Worm (Caenorhabditis elegans): Measurements from ENCODE around the gene lin-29.

Gene lin-29

DNA sequence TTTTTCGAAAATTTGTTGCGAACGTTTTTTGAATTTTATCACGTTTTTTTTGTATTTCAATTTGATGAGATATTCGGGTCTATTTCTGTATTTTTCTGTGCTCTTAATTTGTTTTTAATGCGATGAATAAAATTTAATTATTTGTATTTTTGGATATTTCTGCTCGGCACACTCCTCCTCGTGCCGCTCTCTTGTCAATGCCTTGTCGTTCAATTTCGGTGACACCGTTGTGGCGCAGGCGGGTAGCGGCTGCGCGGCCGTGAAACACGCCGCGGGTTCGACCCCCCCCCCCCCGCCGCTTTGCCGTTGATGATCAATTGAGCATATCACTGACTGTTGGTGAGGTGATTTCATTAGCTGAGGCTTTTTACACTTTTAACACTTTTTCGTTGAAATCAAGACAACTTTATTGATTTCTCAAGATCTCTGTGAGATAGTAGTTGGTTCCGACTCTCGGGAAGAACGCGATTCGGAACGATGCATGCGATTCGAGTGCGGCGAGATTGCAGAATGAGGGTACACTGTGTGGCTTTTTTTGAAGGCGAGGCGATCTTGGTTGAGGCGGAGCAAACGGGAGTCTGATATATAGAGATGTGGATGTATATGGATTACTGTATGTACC, 25.6 kb upstream of the lin-29 start (continued):
- TF ChIP-seq C04F5.9 (tag; optimal IDR thresholded peaks at IDR 0.05), result peak; percentile 20
- TF ChIP-seq mab-9 (GFP tag; IDR thresholded peaks at IDR 0.05), result peak; percentile 39; the same call in 1 of the 2 replicates
- peak; percentile 66 for TF ChIP-seq lin-14 (GFP tag; optimal IDR thresholded peaks at IDR 0.05)
- peak; percentile 56 for TF ChIP-seq skn-1 (tag; optimal IDR thresholded peaks at IDR 0.05)
- TF ChIP-seq fos-1 (tag; optimal IDR thresholded peaks at IDR 0.05), result peak; percentile 43
- no peak for TF ChIP-seq nhr-11 (tag; optimal IDR thresholded peaks at IDR 0.05)
- no peak for TF ChIP-seq hpl-2 (GFP tag; optimal IDR thresholded peaks at IDR 0.05)
- TF ChIP-seq vab-15 (tag; optimal IDR thresholded peaks at IDR 0.05), result peak; percentile 72
- peak; percentile 25 for TF ChIP-seq fkh-10 (GFP tag; optimal IDR thresholded peaks at IDR 0.05)
- peak; percentile 63 for TF ChIP-seq sup-37 (GFP tag; optimal IDR thresholded peaks at IDR 0.05)
- TF ChIP-seq pqm-1 (tag; optimal IDR thresholded peaks at IDR 0.05), result no peak
- TF ChIP-seq pax-3 (tag; optimal IDR thresholded peaks at IDR 0.05), result peak; percentile 73
- TF ChIP-seq mef-2 (tag; optimal IDR thresholded peaks at IDR 0.05), result peak; percentile 14
- no peak for TF ChIP-seq blmp-1 (tag; optimal IDR thresholded peaks at IDR 0.05)
- TF ChIP-seq nhr-76 (tag; optimal IDR thresholded peaks at IDR 0.05), result no peak
- peak; percentile 46; the same call in 1 of the 2 replicates for TF ChIP-seq grh-1 (GFP tag; IDR thresholded peaks at IDR 0.05)
- TF ChIP-seq ceh-63 (GFP tag; optimal IDR thresholded peaks at IDR 0.05), result no peak
- no peak for TF ChIP-seq efl-3 (GFP tag; optimal IDR thresholded peaks at IDR 0.05)
- peak; percentile 21 to 59 for TF ChIP-seq lin-35 (GFP tag; optimal IDR thresholded peaks at IDR 0.05)
- TF ChIP-seq ztf-11 (tag; optimal IDR thresholded peaks at IDR 0.05), result peak in 1 of 2 experiments; percentile 58
- TF ChIP-seq aha-1 (tag; optimal IDR thresholded peaks at IDR 0.05), result no peak
- peak; percentile 69 for TF ChIP-seq swsn-7 (tag; optimal IDR thresholded peaks at IDR 0.05)
- no peak for TF ChIP-seq nhr-237 (tag; optimal IDR thresholded peaks at IDR 0.05)
- TF ChIP-seq lin-39 (tag; optimal IDR thresholded peaks at IDR 0.05), result peak; percentile 22
- peak; percentile 76 for TF ChIP-seq egl-13 (tag; optimal IDR thresholded peaks at IDR 0.05)
- peak; percentile 85 for TF ChIP-seq ceh-8 (GFP tag; optimal IDR thresholded peaks at IDR 0.05)
- TF ChIP-seq ceh-90 (tag; optimal IDR thresholded peaks at IDR 0.05), result peak; percentile 10
- no peak for TF ChIP-seq Y116A8C.19 (tag; optimal IDR thresholded peaks at IDR 0.05; ENCODE audit: borderline replicate concordance)
- TF ChIP-seq xbp-1 (tag; optimal IDR thresholded peaks at IDR 0.05), result peak; percentile 59
- TF ChIP-seq ceh-82 (tag; optimal IDR thresholded peaks at IDR 0.05), result peak; percentile 65 to 76 (median 68)
- peak; percentile 27 for TF ChIP-seq sox-4 (tag; optimal IDR thresholded peaks at IDR 0.05)
- TF ChIP-seq unc-130 (tag; optimal IDR thresholded peaks at IDR 0.05), result peak; percentile 60
- TF ChIP-seq unc-86 (tag; optimal IDR thresholded peaks at IDR 0.05), result peak; percentile 44
- no peak for TF ChIP-seq ztf-4 (tag; optimal IDR thresholded peaks at IDR 0.05)
- TF ChIP-seq nhr-85 (tag), result peak; percentile 68
- peak; percentile 5 for TF ChIP-seq elt-2 (tag; optimal IDR thresholded peaks at IDR 0.05)
- TF ChIP-seq zag-1 (tag; optimal IDR thresholded peaks at IDR 0.05), result no peak

ce11 chrII:11958793-11959574, 23.8 kb upstream of the lin-29 start:
- TF ChIP-seq pqm-1 (tag; optimal IDR thresholded peaks at IDR 0.05) (no peak), mdl-1 (tag; optimal IDR thresholded peaks at IDR 0.05) (peak in 1 of 2 experiments; percentile 57), elt-2 (tag; optimal IDR thresholded peaks at IDR 0.05) (no peak), ceh-88 (GFP tag; IDR thresholded peaks at IDR 0.05) (no peak), sptf-1 (tag; optimal IDR thresholded peaks at IDR 0.05) (no peak), vab-15 (tag; optimal IDR thresholded peaks at IDR 0.05) (peak; percentile 8), irx-1 (tag; optimal IDR thresholded peaks at IDR 0.05) (peak; percentile 59), hlh-4 (tag; optimal IDR thresholded peaks at IDR 0.05) (no peak), pag-3 (tag; optimal IDR thresholded peaks at IDR 0.05; ENCODE audit: borderline replicate concordance, insufficient read depth) (no peak), swsn-7 (tag; optimal IDR thresholded peaks at IDR 0.05) (peak; percentile 65), egl-27 (tag; optimal IDR thresholded peaks at IDR 0.05) (no peak), unc-62 (GFP tag; optimal IDR thresholded peaks at IDR 0.05) (no peak), lin-35 (GFP tag; optimal IDR thresholded peaks at IDR 0.05) (peak; percentile 58 to 76), snu-23 (GFP tag; optimal IDR thresholded peaks at IDR 0.05) (peak; percentile 87), nhr-237 (tag; optimal IDR thresholded peaks at IDR 0.05) (no peak), dpl-1 (GFP tag; optimal IDR thresholded peaks at IDR 0.05) (peak; percentile 38 to 58 (median 42)), ztf-4 (tag; optimal IDR thresholded peaks at IDR 0.05) (no peak), elt-3 (tag; optimal IDR thresholded peaks at IDR 0.05) (peak in 1 of 6 experiments; percentile 34), grh-1 (GFP tag; IDR thresholded peaks at IDR 0.05) (no peak), C04F5.9 (tag; optimal IDR thresholded peaks at IDR 0.05) (no peak), nhr-47 (tag; optimal IDR thresholded peaks at IDR 0.05) (peak; percentile 75), aha-1 (tag; optimal IDR thresholded peaks at IDR 0.05) (no peak), lin-14 (GFP tag; optimal IDR thresholded peaks at IDR 0.05) (peak; percentile 52)
